Worm (Caenorhabditis elegans) whole organism, L1 larva: ENCODE measurements around the gene him-14.

Source experiments
- alr-1 ChIP-seq: fragments of 200-800 bp; sonication (Bioruptor generic); optimal IDR thresholded peaks from 2 replicates; lab custom pipeline; 2018; ENCODE audit warnings: borderline replicate concordance, mild to moderate bottlenecking, missing genetic modification characterization, missing compliant biosample characterization
- aly-2 ChIP-seq: fragments of 150-350 bp; optimal IDR thresholded peaks from 2 replicates; lab custom pipeline; 2014; ENCODE audit warnings: missing biosample characterization, missing genetic modification characterization
- lin-13 ChIP-seq: fragments of 150-350 bp; optimal IDR thresholded peaks from 2 replicates; lab custom pipeline; 2014; ENCODE audit warnings: missing biosample characterization, missing genetic modification reagents, missing genetic modification characterization
- mdl-1 ChIP-seq, 2 experiments: fragments of 150-350 bp; optimal IDR thresholded peaks; 2 replicates each; lab custom pipeline; 2014 to 2017; ENCODE audit warnings: missing biosample characterization in 2 of 2, missing genetic modification characterization in 2 of 2, inconsistent platforms in 1 of 2
- pqm-1 ChIP-seq: sonication (generic microtip); optimal IDR thresholded peaks from 3 replicates; lab custom pipeline; 2017; ENCODE audit warnings: missing biosample characterization, missing genetic modification characterization
- snpc-4 ChIP-seq: fragments of 150-350 bp; optimal IDR thresholded peaks from 2 replicates; lab custom pipeline; 2014; ENCODE audit warnings: missing biosample characterization, missing genetic modification characterization
- zag-1 ChIP-seq: fragments of 150-350 bp; optimal IDR thresholded peaks from 2 replicates; lab custom pipeline; 2014; ENCODE audit warnings: missing biosample characterization, missing genetic modification characterization

DNA sequence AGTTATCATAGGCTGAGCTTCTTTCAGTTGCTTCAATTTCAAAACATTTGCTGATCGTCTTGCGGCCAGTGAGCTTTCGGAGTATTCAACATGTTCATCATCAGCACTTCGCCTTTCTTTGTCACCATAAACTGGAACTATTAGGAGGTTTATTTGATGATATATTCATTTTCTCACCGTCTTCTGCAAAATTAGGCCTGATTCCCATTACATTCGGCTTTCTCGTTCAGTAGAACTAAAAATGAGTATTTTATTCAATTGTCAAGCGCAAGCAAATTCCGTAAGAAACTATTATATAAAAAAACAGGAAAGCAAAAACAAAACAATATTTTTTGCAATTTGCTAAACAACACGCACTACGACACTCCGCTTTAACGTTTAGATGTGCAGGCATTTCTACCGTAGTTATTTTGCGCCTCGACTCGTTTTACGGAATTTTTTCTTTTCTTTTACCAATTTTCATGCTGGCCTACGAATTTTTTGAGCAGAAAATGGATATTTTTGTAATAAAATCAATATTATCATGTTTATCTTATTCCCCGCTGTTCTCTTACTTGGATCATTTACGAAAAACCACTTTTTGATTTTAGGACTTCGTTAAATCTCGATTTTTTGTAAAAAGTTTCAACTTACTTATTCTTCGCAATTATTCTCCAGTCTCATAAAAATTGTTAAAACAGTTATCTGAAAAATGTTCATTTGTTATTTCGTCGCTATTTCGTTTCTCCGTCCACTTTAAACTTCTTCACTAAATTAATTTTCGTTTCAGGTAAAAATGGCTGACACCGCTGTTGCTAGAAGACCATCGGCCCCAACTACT lies 35.2 kb upstream of the him-14 start, which contains the start of the genes farl-11 and rpl-33:
- TF ChIP-seq pqm-1 (tag; lab: Kevin White, UChicago) (no peak), lin-13 (peak; percentile 79), aly-2 (peak; percentile 77), mdl-1 (tag; optimal IDR thresholded peaks at IDR 0.05; lab: Kevin White, UChicago) (peak in 1 of 2 experiments; percentile 65), zag-1 (tag; lab: Kevin White, UChicago) (no peak), snpc-4 (tag; lab: Kevin White, UChicago) (peak; percentile 73), alr-1 (no peak)
